Fruit fly (Drosophila melanogaster): ENCODE data around the gene ph-p.

Gene ph-p

dm6 chrX:2138417-2138816 lies 246 bp upstream of the ph-p start:
- TF ChIP-seq CG4496 (GFP tag; IDR thresholded peaks at IDR 0.05) (no peak), fd96Ca (GFP tag; IDR thresholded peaks at IDR 0.05) (no peak), CG10348 (GFP tag; IDR thresholded peaks at IDR 0.05) (no peak), EcR (GFP tag; optimal IDR thresholded peaks at IDR 0.05) (no peak), CG8301 (tag; optimal IDR thresholded peaks at IDR 0.05) (no peak), D1 (tag; optimal IDR thresholded peaks at IDR 0.05) (no peak), CG34367 (tag; optimal IDR thresholded peaks at IDR 0.05) (no peak), Pif1B (GFP tag; optimal IDR thresholded peaks at IDR 0.05) (no peak), CG12605 (GFP tag; IDR thresholded peaks at IDR 0.05) (no peak), Pif1A (GFP tag; optimal IDR thresholded peaks at IDR 0.05) (no peak), CG14655 (GFP tag; optimal IDR thresholded peaks at IDR 0.05) (no peak), CG17806 (tag; optimal IDR thresholded peaks at IDR 0.05) (no peak), CG15710 (tag; optimal IDR thresholded peaks at IDR 0.05) (no peak)

dm6 chrX:2137587-2138341 lies 407 bp downstream of the ph-p start:
- TF ChIP-seq CG8301 (tag; optimal IDR thresholded peaks at IDR 0.05) (peak; percentile 99), CG32121 (GFP tag; IDR thresholded peaks at IDR 0.05) (peak; percentile 99), CG12605 (GFP tag; IDR thresholded peaks at IDR 0.05) (peak; percentile 96), CG8159 (tag; optimal IDR thresholded peaks at IDR 0.05) (peak; percentile 99), CG13204 (GFP tag; optimal IDR thresholded peaks at IDR 0.05) (peak; percentile 96), CG14655 (GFP tag; optimal IDR thresholded peaks at IDR 0.05) (peak; percentile 98), EcR (GFP tag; optimal IDR thresholded peaks at IDR 0.05) (peak; percentile 37), fd96Ca (GFP tag; IDR thresholded peaks at IDR 0.05) (peak; percentile 88), D1 (tag; optimal IDR thresholded peaks at IDR 0.05) (peak; percentile 99), CG9948 (tag; optimal IDR thresholded peaks at IDR 0.05) (peak; percentile 99), CG10348 (GFP tag; IDR thresholded peaks at IDR 0.05) (peak; percentile 94), Snoo (tag; optimal IDR thresholded peaks at IDR 0.05) (peak; percentile 97), Pif1B (GFP tag; optimal IDR thresholded peaks at IDR 0.05) (peak; percentile 97), Pif1A (GFP tag; optimal IDR thresholded peaks at IDR 0.05) (peak; percentile 97), CG34367 (tag; optimal IDR thresholded peaks at IDR 0.05) (peak; percentile 99), Ets98B (GFP tag; IDR thresholded peaks at IDR 0.05) (peak; percentile 97), CG17806 (tag; optimal IDR thresholded peaks at IDR 0.05) (peak; percentile 99), gl (tag; optimal IDR thresholded peaks at IDR 0.05) (peak; percentile 97), CG4496 (GFP tag; IDR thresholded peaks at IDR 0.05) (peak; percentile 98), rn (GFP tag; IDR thresholded peaks at IDR 0.05) (peak; percentile 88), CG15710 (tag; optimal IDR thresholded peaks at IDR 0.05) (peak; percentile 99)

- TF ChIP-seq CG10348 (GFP tag; IDR thresholded peaks at IDR 0.05), result peak; percentile 99
- peak; percentile 100 for TF ChIP-seq CG32121 (GFP tag; IDR thresholded peaks at IDR 0.05)
- peak; percentile 100 for TF ChIP-seq CG8301 (tag; optimal IDR thresholded peaks at IDR 0.05)
- TF ChIP-seq gl (tag; optimal IDR thresholded peaks at IDR 0.05), result peak; percentile 98
- peak; percentile 100 for TF ChIP-seq CG34367 (tag; optimal IDR thresholded peaks at IDR 0.05)
- TF ChIP-seq CG8159 (tag; optimal IDR thresholded peaks at IDR 0.05), result peak; percentile 99
- peak; percentile 68 for TF ChIP-seq EcR (GFP tag; optimal IDR thresholded peaks at IDR 0.05)
- TF ChIP-seq Pif1A (GFP tag; optimal IDR thresholded peaks at IDR 0.05), result peak; percentile 100
- peak; percentile 100 for TF ChIP-seq Ets98B (GFP tag; IDR thresholded peaks at IDR 0.05)
- TF ChIP-seq CG9948 (tag; optimal IDR thresholded peaks at IDR 0.05), result peak; percentile 100
- TF ChIP-seq CG12605 (GFP tag; IDR thresholded peaks at IDR 0.05), result peak; percentile 99
- TF ChIP-seq CG15710 (tag; optimal IDR thresholded peaks at IDR 0.05), result peak; percentile 100
- TF ChIP-seq D1 (tag; optimal IDR thresholded peaks at IDR 0.05), result peak; percentile 93
- peak; percentile 100 for TF ChIP-seq fd96Ca (GFP tag; IDR thresholded peaks at IDR 0.05)
- TF ChIP-seq rn (GFP tag; IDR thresholded peaks at IDR 0.05), result peak; percentile 99
- TF ChIP-seq Snoo (tag; optimal IDR thresholded peaks at IDR 0.05), result peak; percentile 99
- peak; percentile 100 for TF ChIP-seq CG17806 (tag; optimal IDR thresholded peaks at IDR 0.05)
- TF ChIP-seq Pif1B (GFP tag; optimal IDR thresholded peaks at IDR 0.05), result peak; percentile 99
- TF ChIP-seq CG13204 (GFP tag; optimal IDR thresholded peaks at IDR 0.05), result peak; percentile 98
- peak; percentile 100 for TF ChIP-seq CG14655 (GFP tag; optimal IDR thresholded peaks at IDR 0.05)
- TF ChIP-seq CG4496 (GFP tag; IDR thresholded peaks at IDR 0.05), result peak; percentile 100
These were observed 1.2 kb downstream of the ph-p start for dm6 chrX:2136831-2137452.

dm6 chrX:2135868-2136787 lies 2.0 kb downstream of the ph-p start:
- TF ChIP-seq gl (tag; optimal IDR thresholded peaks at IDR 0.05) (no peak), rn (GFP tag; IDR thresholded peaks at IDR 0.05) (no peak), CG8159 (tag; optimal IDR thresholded peaks at IDR 0.05) (peak; percentile 22), EcR (GFP tag; optimal IDR thresholded peaks at IDR 0.05) (no peak), CG34367 (tag; optimal IDR thresholded peaks at IDR 0.05) (no peak), CG14655 (GFP tag; optimal IDR thresholded peaks at IDR 0.05) (no peak), Pif1B (GFP tag; optimal IDR thresholded peaks at IDR 0.05) (no peak), CG13204 (GFP tag; optimal IDR thresholded peaks at IDR 0.05) (no peak), Pif1A (GFP tag; optimal IDR thresholded peaks at IDR 0.05) (no peak), Snoo (tag; optimal IDR thresholded peaks at IDR 0.05) (no peak), CG12605 (GFP tag; IDR thresholded peaks at IDR 0.05) (no peak), CG9948 (tag; optimal IDR thresholded peaks at IDR 0.05) (no peak), fd96Ca (GFP tag; IDR thresholded peaks at IDR 0.05) (peak; percentile 56), CG4496 (GFP tag; IDR thresholded peaks at IDR 0.05) (peak; percentile 24; the same call in 1 of the 3 replicates), CG17806 (tag; optimal IDR thresholded peaks at IDR 0.05) (no peak), Ets98B (GFP tag; IDR thresholded peaks at IDR 0.05) (no peak; the same call in 1 of the 2 replicates), CG15710 (tag; optimal IDR thresholded peaks at IDR 0.05) (no peak), CG8301 (tag; optimal IDR thresholded peaks at IDR 0.05) (peak; percentile 7), CG10348 (GFP tag; IDR thresholded peaks at IDR 0.05) (peak; percentile 43; the same call in 1 of the 2 replicates), D1 (tag; optimal IDR thresholded peaks at IDR 0.05) (peak; percentile 22), CG32121 (GFP tag; IDR thresholded peaks at IDR 0.05) (peak; percentile 7; the same call in 1 of the 2 replicates)

Data from whole organism, pupa.